Fruit fly (Drosophila melanogaster): ENCODE data around the gene Klp31E.

The Klp31E gene

DNA sequence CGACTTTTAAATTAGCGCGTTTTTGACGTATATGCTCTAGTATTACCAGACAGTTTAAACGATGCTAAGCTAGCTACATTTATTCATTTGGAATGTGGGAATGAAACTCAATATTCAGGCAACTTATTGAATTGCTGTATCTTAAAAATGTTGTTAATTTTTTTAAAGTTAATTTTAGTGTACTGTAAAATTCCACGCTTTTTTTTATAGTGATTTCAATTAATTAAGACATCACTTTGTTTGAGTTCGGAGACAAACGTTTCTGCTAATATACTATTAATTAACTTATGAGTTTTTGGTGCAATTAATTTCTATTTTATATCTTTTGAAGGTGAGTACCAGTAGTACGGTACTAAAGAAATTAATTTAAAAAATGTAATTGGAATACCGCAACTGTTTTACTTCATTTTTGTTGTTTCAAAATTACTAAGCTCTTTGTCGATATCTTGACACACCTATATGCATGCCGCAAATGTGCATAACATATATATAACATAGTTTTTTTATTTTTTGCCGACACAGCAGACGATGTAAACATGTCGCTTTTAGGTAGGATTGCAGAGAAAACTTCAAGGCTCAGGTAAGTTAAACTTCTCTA, 27.5 kb upstream of the Klp31E start, which contains the start of the genes Cdk1 and mRpS7 (continued):
- TF ChIP-seq nau (GFP tag; optimal IDR thresholded peaks at IDR 0.05) = peak; percentile 12
- TF ChIP-seq Oli (tag; optimal IDR thresholded peaks at IDR 0.05) = peak; percentile 77
- no peak for TF ChIP-seq CG15479 (GFP tag; optimal IDR thresholded peaks at IDR 0.05)
- TF ChIP-seq Hmx (GFP tag; optimal IDR thresholded peaks at IDR 0.05) = peak; percentile 37
- peak; percentile 31 for TF ChIP-seq shn (GFP tag; optimal IDR thresholded peaks at IDR 0.05)
- no peak for TF ChIP-seq CG6683 (GFP tag; optimal IDR thresholded peaks at IDR 0.05)
- no peak for TF ChIP-seq toy (GFP tag; IDR thresholded peaks at IDR 0.05)
- peak; percentile 40 for TF ChIP-seq Myb (GFP tag; optimal IDR thresholded peaks at IDR 0.05)
- no peak for TF ChIP-seq cad (GFP tag; optimal IDR thresholded peaks at IDR 0.05)
- peak; percentile 67 for TF ChIP-seq az2 (GFP tag; optimal IDR thresholded peaks at IDR 0.05)
- TF ChIP-seq H15 (GFP tag; IDR thresholded peaks at IDR 0.05) = peak; percentile 47; the same call in 1 of the 3 replicates
- peak; percentile 54; the same call in 1 of the 2 replicates for TF ChIP-seq Awh (GFP tag; IDR thresholded peaks at IDR 0.05)
- no peak for TF ChIP-seq ftz-f1 (GFP tag; optimal IDR thresholded peaks at IDR 0.05)
- 0 out of 2 replicates have a peak, but pooled peaks have one; percentile 16 for TF ChIP-seq Adf1 (GFP tag; IDR thresholded peaks at IDR 0.05)
- TF ChIP-seq lbe (GFP tag; optimal IDR thresholded peaks at IDR 0.05) = no peak
- TF ChIP-seq lmd (GFP tag; IDR thresholded peaks at IDR 0.05) = no peak; the same call in 1 of the 2 replicates
- no peak for TF ChIP-seq CkIIα-i1 (GFP tag; IDR thresholded peaks at IDR 0.05)
- TF ChIP-seq bowl (GFP tag; IDR thresholded peaks at IDR 0.05) = no peak
- TF ChIP-seq Drgx (GFP tag; IDR thresholded peaks at IDR 0.05) = peak; percentile 53; the same call in 1 of the 2 replicates
- peak; percentile 68 for TF ChIP-seq Atf3 (GFP tag; optimal IDR thresholded peaks at IDR 0.05)
- peak; percentile 70 for TF ChIP-seq CG10979 (tag; optimal IDR thresholded peaks at IDR 0.05)
- TF ChIP-seq CG2120 (GFP tag; optimal IDR thresholded peaks at IDR 0.05) = peak; percentile 80
- no peak for TF ChIP-seq luna (GFP tag; optimal IDR thresholded peaks at IDR 0.05)
- no peak for TF ChIP-seq jing (GFP tag; optimal IDR thresholded peaks at IDR 0.05)
- peak; percentile 76 for TF ChIP-seq CG12659 (GFP tag; optimal IDR thresholded peaks at IDR 0.05)
- peak; percentile 43 for TF ChIP-seq CG8290 (GFP tag; optimal IDR thresholded peaks at IDR 0.05)
- peak in 1 of 2 experiments; percentile 19 for TF ChIP-seq CG8290 (tag; optimal IDR thresholded peaks at IDR 0.05)
- no peak for TF ChIP-seq aop (GFP tag; IDR thresholded peaks at IDR 0.05)
- TF ChIP-seq Dfd (GFP tag; optimal IDR thresholded peaks at IDR 0.05) = no peak
- no peak for TF ChIP-seq CG2202 (tag; optimal IDR thresholded peaks at IDR 0.05)
- TF ChIP-seq Ptx1 (GFP tag; IDR thresholded peaks at IDR 0.05) = peak; percentile 65
- peak; percentile 45 for TF ChIP-seq CG1529 (GFP tag; optimal IDR thresholded peaks at IDR 0.05)
- TF ChIP-seq cato (GFP tag; optimal IDR thresholded peaks at IDR 0.05; ENCODE audit: borderline replicate concordance) = peak; percentile 63
- TF ChIP-seq CG3065 (GFP tag; optimal IDR thresholded peaks at IDR 0.05) = no peak
- TF ChIP-seq grau (tag; optimal IDR thresholded peaks at IDR 0.05) = peak; percentile 81
- peak; percentile 54 for TF ChIP-seq CG13296 (GFP tag; optimal IDR thresholded peaks at IDR 0.05)
- TF ChIP-seq CG9817 (tag; optimal IDR thresholded peaks at IDR 0.05) = peak; percentile 68
- TF ChIP-seq stc (GFP tag; IDR thresholded peaks at IDR 0.05) = peak; percentile 15; the same call in 1 of the 2 replicates
- no peak; the same call in 1 of the 2 replicates for TF ChIP-seq CG14667 (GFP tag; IDR thresholded peaks at IDR 0.05)
- TF ChIP-seq pfk (GFP tag; optimal IDR thresholded peaks at IDR 0.05) = peak; percentile 90
- peak; percentile 69; the same call in 1 of the 2 replicates for TF ChIP-seq CG10366 (GFP tag; IDR thresholded peaks at IDR 0.05)
- no peak for TF ChIP-seq CG10274 (GFP tag; optimal IDR thresholded peaks at IDR 0.05)
- peak; percentile 27 for TF ChIP-seq CG8359 (GFP tag; optimal IDR thresholded peaks at IDR 0.05; ENCODE audit: borderline replicate concordance)
- peak; percentile 74 for TF ChIP-seq CG10267 (tag; optimal IDR thresholded peaks at IDR 0.05)
- no peak for TF ChIP-seq CG4360 (GFP tag; IDR thresholded peaks at IDR 0.05)
- peak; percentile 70 for TF ChIP-seq zen (tag; optimal IDR thresholded peaks at IDR 0.05)
- peak; percentile 45 for TF ChIP-seq Lhr (GFP tag; optimal IDR thresholded peaks at IDR 0.05)
- no peak for TF ChIP-seq CG17568 (GFP tag; optimal IDR thresholded peaks at IDR 0.05)
- TF ChIP-seq E2f2 (GFP tag; IDR thresholded peaks at IDR 0.05) = peak; percentile 82
- TF ChIP-seq vfl (GFP tag; optimal IDR thresholded peaks at IDR 0.05) = no peak
- TF ChIP-seq CG1602 (GFP tag; optimal IDR thresholded peaks at IDR 0.05) = peak; percentile 70

Data from whole organism, embryonic.